Fruit fly (Drosophila melanogaster): ENCODE results near the gene CG9259.

DNA sequence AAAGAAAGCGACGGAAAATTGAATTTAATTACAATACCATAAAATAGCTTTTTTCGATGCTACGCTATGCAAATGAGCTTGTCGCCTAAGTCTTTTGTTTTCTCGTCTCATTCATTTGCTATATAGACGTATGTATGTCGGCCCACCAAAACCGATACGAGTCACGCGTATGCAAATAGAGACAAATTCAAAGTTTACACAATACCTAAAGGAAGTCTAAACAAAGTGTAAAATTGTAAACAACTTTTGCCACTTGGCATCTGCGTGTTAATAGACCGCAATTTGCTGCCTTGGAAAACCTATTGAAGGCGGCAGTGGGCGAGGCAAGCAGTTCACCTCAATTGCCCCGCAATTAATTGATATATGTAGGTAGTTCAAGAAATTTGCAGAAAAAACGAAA, 26.6 kb upstream of the CG9259 start:
- TF ChIP-seq usp (GFP tag; optimal IDR thresholded peaks at IDR 0.05) (no peak), foxo (GFP tag; optimal IDR thresholded peaks at IDR 0.05) (no peak), Myc (optimal IDR thresholded peaks at IDR 0.05) (no peak), woc (GFP tag; optimal IDR thresholded peaks at IDR 0.05) (no peak), h (GFP tag; optimal IDR thresholded peaks at IDR 0.05) (no peak), Hr83 (GFP tag; optimal IDR thresholded peaks at IDR 0.05; ENCODE audit: poor library complexity, severe bottlenecking) (no peak), ey (GFP tag; optimal IDR thresholded peaks at IDR 0.05) (no peak), fru (GFP tag; optimal IDR thresholded peaks at IDR 0.05) (no peak)

Data from whole organism, wandering third instar larva.